Worm (Caenorhabditis elegans) whole organism, young adult: Measurements from ENCODE around the gene sago-1.

Experiments
- B0019.2 ChIP-seq: fragments of 200-800 bp; sonication (Bioruptor generic); conservative IDR thresholded peaks from 2 replicates; pipeline ENCODE4 v1.3.6; 2022; ENCODE audit warnings: missing genetic modification reagents, missing genetic modification characterization, missing compliant biosample characterization
- C06A6.2 ChIP-seq: fragments of 200-800 bp; sonication (Bioruptor generic); conservative IDR thresholded peaks from 2 replicates; pipeline ENCODE4 v1.3.6; 2022; ENCODE audit warnings: missing genetic modification characterization, missing compliant biosample characterization
- D2030.7 ChIP-seq: fragments of 200-800 bp; sonication (Bioruptor generic); IDR thresholded peaks from 2 replicates; pipeline ENCODE4 v1.3.6; 2022; ENCODE audit warnings: missing genetic modification reagents, missing genetic modification characterization, missing compliant biosample characterization
- F33H1.4 ChIP-seq: fragments of 200-800 bp; sonication (Bioruptor generic); IDR thresholded peaks from 2 replicates; pipeline ENCODE4 v1.3.6; 2022; ENCODE audit warnings: missing genetic modification reagents, missing genetic modification characterization, missing compliant biosample characterization
- F49E8.2 ChIP-seq: sonication (generic microtip); optimal IDR thresholded peaks from 3 replicates; lab custom pipeline; 2017; ENCODE audit warnings: missing genetic modification characterization, mild to moderate bottlenecking, missing compliant biosample characterization, antibody characterized with exemption, moderate library complexity; ENCODE audit not compliant: insufficient read depth
- F57A8.1 ChIP-seq: fragments of 200-800 bp; sonication (Bioruptor generic); optimal IDR thresholded peaks from 2 replicates; lab custom pipeline; 2018; ENCODE audit warnings: mild to moderate bottlenecking, missing genetic modification characterization, moderate library complexity, missing compliant biosample characterization
- K11D2.4 ChIP-seq: fragments of 200-800 bp; sonication (Bioruptor generic); IDR thresholded peaks from 2 replicates; pipeline ENCODE4 v1.3.6; 2022; ENCODE audit warnings: missing genetic modification reagents, missing genetic modification characterization, missing compliant biosample characterization
- Y53F4B.3 ChIP-seq: fragments of 200-800 bp; sonication (Bioruptor generic); IDR thresholded peaks from 2 replicates; pipeline ENCODE4 v1.3.6; 2022; ENCODE audit warnings: missing genetic modification reagents, missing genetic modification characterization, missing compliant biosample characterization
- Y67H2A.10 ChIP-seq: fragments of 200-800 bp; sonication (Bioruptor generic); conservative IDR thresholded peaks from 2 replicates; pipeline ENCODE4 v1.3.6; 2022; ENCODE audit warnings: missing genetic modification reagents, missing genetic modification characterization, missing compliant biosample characterization
- Y95B8A.8 ChIP-seq: fragments of 200-800 bp; sonication (Bioruptor generic); IDR thresholded peaks from 2 replicates; pipeline ENCODE4 v1.3.6; 2022; ENCODE audit warnings: missing genetic modification reagents, missing genetic modification characterization, missing compliant biosample characterization
- ZK185.1 ChIP-seq: sonication (generic microtip); optimal IDR thresholded peaks from 2 replicates; lab custom pipeline; 2016; ENCODE audit warnings: mild to moderate bottlenecking, missing genetic modification characterization, missing compliant biosample characterization; ENCODE audit not compliant: poor library complexity, severe bottlenecking
- ama-1 ChIP-seq, 3 experiments: fragments of 150-350 bp in 1 of 3; sonication (generic microtip) in 2 of 3; optimal IDR thresholded peaks; 2 replicates each; lab custom pipeline; 2014 to 2018; ENCODE audit warnings: missing biosample characterization in 2 of 3, missing genetic modification characterization in 2 of 3, missing genetic modification reagents in 2 of 3
- atf-7 ChIP-seq: sonication (generic microtip); optimal IDR thresholded peaks from 2 replicates; lab custom pipeline; 2017; ENCODE audit warnings: mild to moderate bottlenecking, missing genetic modification characterization, missing compliant biosample characterization
- attf-5 ChIP-seq: fragments of 200-800 bp; sonication (Bioruptor generic); optimal IDR thresholded peaks from 2 replicates; lab custom pipeline; 2018; ENCODE audit warnings: mild to moderate bottlenecking, missing genetic modification characterization, missing compliant biosample characterization
- cebp-1 ChIP-seq, 2 experiments: fragments of 200-800 bp in 1 of 2; sonication (Bioruptor generic) in 1 of 2; sonication (generic microtip) in 1 of 2; IDR thresholded peaks in 1 of 2; optimal IDR thresholded peaks in 1 of 2; 2 replicates each; pipeline versions ENCODE4 v1.3.6 to Lab custom; 2017 to 2022; ENCODE audit warnings: missing compliant biosample characterization in 2 of 2, missing genetic modification characterization in 2 of 2, mild to moderate bottlenecking in 1 of 2, missing genetic modification reagents in 1 of 2, moderate library complexity in 1 of 2
- ceh-91 ChIP-seq: fragments of 200-800 bp; sonication (Bioruptor generic); IDR thresholded peaks from 2 replicates; pipeline ENCODE4 v1.3.6; 2022; ENCODE audit warnings: missing genetic modification reagents, missing genetic modification characterization, missing compliant biosample characterization
- chd-7 ChIP-seq: sonication (generic microtip); optimal IDR thresholded peaks from 2 replicates; lab custom pipeline; 2016; ENCODE audit warnings: mild to moderate bottlenecking, missing genetic modification characterization, moderate library complexity, missing compliant biosample characterization
- die-1 ChIP-seq: sonication (generic microtip); optimal IDR thresholded peaks from 2 replicates; lab custom pipeline; 2016; ENCODE audit warnings: missing genotype, mild to moderate bottlenecking, missing genetic modification characterization, missing compliant biosample characterization
- egl-44 ChIP-seq: fragments of 200-800 bp; sonication (Bioruptor generic); IDR thresholded peaks from 2 replicates; pipeline ENCODE4 v1.3.6; 2022; ENCODE audit warnings: missing genetic modification reagents, missing genetic modification characterization, missing compliant biosample characterization
- hlh-12 ChIP-seq: sonication (generic microtip); optimal IDR thresholded peaks from 2 replicates; lab custom pipeline; 2016; ENCODE audit warnings: missing genetic modification characterization, missing compliant biosample characterization
- lag-1 ChIP-seq: fragments of 200-800 bp; sonication (Bioruptor generic); IDR thresholded peaks from 2 replicates; pipeline ENCODE4 v1.3.6; 2022; ENCODE audit warnings: missing genetic modification reagents, missing genetic modification characterization, missing compliant biosample characterization
- lsl-1 ChIP-seq: fragments of 200-800 bp; sonication (Bioruptor generic); optimal IDR thresholded peaks from 2 replicates; lab custom pipeline; 2018; ENCODE audit warnings: mild to moderate bottlenecking, missing genetic modification characterization, moderate library complexity, missing compliant biosample characterization
- madf-6 ChIP-seq: fragments of 200-800 bp; sonication (Bioruptor generic); IDR thresholded peaks from 2 replicates; pipeline ENCODE4 v1.3.6; 2022; ENCODE audit warnings: missing genetic modification reagents, missing genetic modification characterization, missing compliant biosample characterization
- madf-8 ChIP-seq: fragments of 200-800 bp; sonication (Bioruptor generic); conservative IDR thresholded peaks from 2 replicates; pipeline ENCODE4 v1.3.6; 2022; ENCODE audit warnings: missing genetic modification reagents, missing genetic modification characterization, missing compliant biosample characterization
- mel-28 ChIP-seq: sonication (generic microtip); optimal IDR thresholded peaks from 2 replicates; lab custom pipeline; 2016; ENCODE audit warnings: borderline replicate concordance, mild to moderate bottlenecking, missing genetic modification characterization, missing compliant biosample characterization
- nhr-120 ChIP-seq: fragments of 200-800 bp; sonication (Bioruptor generic); IDR thresholded peaks from 2 replicates; pipeline ENCODE4 v1.3.6; 2022; ENCODE audit warnings: missing genetic modification characterization, missing compliant biosample characterization
- nhr-27 ChIP-seq: fragments of 200-800 bp; sonication (Bioruptor generic); optimal IDR thresholded peaks from 2 replicates; lab custom pipeline; 2018; ENCODE audit warnings: mild to moderate bottlenecking, missing genetic modification characterization, moderate library complexity, missing compliant biosample characterization
- nhr-80 ChIP-seq: sonication (generic microtip); optimal IDR thresholded peaks from 2 replicates; lab custom pipeline; 2016; ENCODE audit warnings: missing genetic modification characterization, missing compliant biosample characterization
- pha-4 ChIP-seq: fragments of 150-350 bp; sonication (generic microtip); optimal IDR thresholded peaks from 2 replicates; lab custom pipeline; 2014; ENCODE audit warnings: missing biosample characterization, missing genetic modification reagents, missing genetic modification characterization
- snpc-1.3 ChIP-seq: sonication (generic microtip); optimal IDR thresholded peaks from 2 replicates; lab custom pipeline; 2017; ENCODE audit warnings: missing genetic modification characterization, mild to moderate bottlenecking, missing compliant biosample characterization, antibody characterized with exemption, moderate library complexity, missing genotype, missing genetic modification reagents; ENCODE audit not compliant: insufficient read depth
- sptf-2 ChIP-seq: fragments of 200-800 bp; sonication (Bioruptor generic); optimal IDR thresholded peaks from 2 replicates; lab custom pipeline; 2018; ENCODE audit warnings: mild to moderate bottlenecking, missing genetic modification characterization, missing compliant biosample characterization
- tbx-9 ChIP-seq: sonication (generic microtip); optimal IDR thresholded peaks from 2 replicates; lab custom pipeline; 2016; ENCODE audit warnings: borderline replicate concordance, missing genetic modification characterization, inconsistent platforms, missing compliant biosample characterization
- unc-130 ChIP-seq: sonication (generic microtip); optimal IDR thresholded peaks from 2 replicates; lab custom pipeline; 2016; ENCODE audit warnings: missing genetic modification reagents, missing genetic modification characterization, missing compliant biosample characterization
- unc-62 ChIP-seq: fragments of 150-350 bp; optimal IDR thresholded peaks from 2 replicates; lab custom pipeline; 2014; ENCODE audit warnings: missing biosample characterization, missing genetic modification reagents, missing genetic modification characterization
- xnd-1 ChIP-seq: sonication (generic microtip); optimal IDR thresholded peaks from 2 replicates; lab custom pipeline; 2016; ENCODE audit warnings: missing genotype, missing genetic modification reagents, missing genetic modification characterization, missing compliant biosample characterization
- zim-3 ChIP-seq: sonication (generic microtip); optimal IDR thresholded peaks from 2 replicates; lab custom pipeline; 2017; ENCODE audit warnings: mild to moderate bottlenecking, missing genetic modification characterization, moderate library complexity, missing compliant biosample characterization
- ztf-25 ChIP-seq: fragments of 200-800 bp; sonication (Bioruptor generic); IDR thresholded peaks from 2 replicates; pipeline ENCODE4 v1.3.6; 2022; ENCODE audit warnings: missing genetic modification reagents, missing genetic modification characterization, missing compliant biosample characterization
- ztf-26 ChIP-seq: sonication (generic microtip); optimal IDR thresholded peaks from 2 replicates; lab custom pipeline; 2017; ENCODE audit warnings: missing genetic modification characterization, missing compliant biosample characterization
- ztf-28 ChIP-seq: fragments of 200-800 bp; sonication (Bioruptor generic); IDR thresholded peaks from 2 replicates; pipeline ENCODE4 v1.3.6; 2022; ENCODE audit warnings: missing genetic modification reagents, missing genetic modification characterization, missing compliant biosample characterization
- ztf-3 ChIP-seq: fragments of 200-800 bp; sonication (Bioruptor generic); optimal IDR thresholded peaks from 2 replicates; lab custom pipeline; 2018; ENCODE audit warnings: mild to moderate bottlenecking, missing genetic modification characterization, missing compliant biosample characterization

The sago-1 gene

DNA sequence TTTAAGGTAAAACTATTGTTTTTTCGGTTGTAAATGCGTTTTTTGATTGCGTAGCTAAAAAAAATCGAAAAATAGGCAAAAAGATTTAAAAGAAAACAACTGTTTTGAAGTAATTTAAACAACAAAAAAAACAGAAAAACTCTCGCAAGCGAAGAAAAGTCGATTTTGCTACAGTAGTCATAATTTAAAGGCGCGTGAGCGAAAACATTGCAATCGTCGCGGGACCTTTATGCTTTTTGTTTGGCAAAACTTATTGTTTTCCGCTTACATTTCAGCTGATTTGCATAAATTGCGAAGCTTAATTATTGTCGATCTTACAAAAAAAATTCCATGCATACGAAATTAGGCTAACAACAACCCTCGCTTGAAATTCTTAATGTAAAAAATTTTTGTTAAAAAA lies 35.6 kb upstream of the sago-1 start:
- TF ChIP-seq madf-8 (GFP tag; lab: Robert Waterston, UW) (peak; percentile 85), nhr-27 (tag; lab: Kevin White, UChicago) (no peak), ceh-91 (GFP tag; lab: Robert Waterston, UW) (0 out of 2 replicates have a peak, but pooled peaks have one; percentile 31), tbx-9 (no peak), hlh-12 (tag; lab: Kevin White, UChicago) (no peak), unc-130 (GFP tag; lab: Kevin White, UChicago) (no peak), unc-62 (GFP tag; lab: Kevin White, UChicago) (no peak), ZK185.1 (tag; lab: Kevin White, UChicago) (no peak), pha-4 (no peak), zim-3 (tag; lab: Kevin White, UChicago) (no peak), mel-28 (tag; lab: Kevin White, UChicago) (no peak), K11D2.4 (no peak), F49E8.2 (peak; percentile 26), D2030.7 (GFP tag; lab: Robert Waterston, UW) (peak; percentile 44; the same call in 1 of the 2 replicates), F57A8.1 (no peak), xnd-1 (tag; lab: Kevin White, UChicago) (peak; percentile 89), sptf-2 (GFP tag; lab: Kevin White, UChicago) (no peak), ama-1 (optimal IDR thresholded peaks at IDR 0.05; lab: Kevin White, UChicago) (no peak), ama-1 (GFP tag; optimal IDR thresholded peaks at IDR 0.05; lab: Kevin White, UChicago) (no peak), lsl-1 (GFP tag; lab: Kevin White, UChicago) (peak; percentile 91), nhr-120 (GFP tag; lab: Robert Waterston, UW) (no peak), F33H1.4 (GFP tag; lab: Robert Waterston, UW) (peak; percentile 87), egl-44 (GFP tag; lab: Robert Waterston, UW) (no peak), lag-1 (GFP tag; lab: Robert Waterston, UW) (no peak), Y67H2A.10 (GFP tag; lab: Robert Waterston, UW) (no peak), ztf-28 (no peak), madf-6 (GFP tag; lab: Robert Waterston, UW) (peak; percentile 91), ztf-25 (GFP tag; lab: Robert Waterston, UW) (no peak), snpc-1.3 (tag; lab: Kevin White, UChicago) (no peak), ztf-26 (no peak), C06A6.2 (GFP tag; lab: Robert Waterston, UW) (no peak)

DNA sequence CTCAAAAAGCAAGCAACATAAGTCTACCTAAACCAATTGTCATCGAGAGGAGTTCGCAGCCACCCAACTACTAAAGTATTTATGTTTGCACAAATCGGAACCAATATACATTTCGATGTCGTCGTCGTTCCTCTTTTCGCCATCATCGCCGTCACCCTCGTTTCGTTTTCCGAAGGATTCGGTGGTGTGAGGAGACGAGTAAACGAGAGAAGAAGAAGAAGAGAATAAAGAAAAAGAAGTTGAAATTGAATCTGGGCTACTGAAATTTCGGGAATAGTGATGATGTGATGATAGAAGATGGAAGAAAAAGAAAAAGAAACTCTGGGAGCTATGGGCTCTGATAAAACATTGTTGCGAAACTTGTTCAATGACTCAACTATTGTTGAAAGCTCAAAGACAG lies 35.0 kb upstream of the sago-1 start:
- TF ChIP-seq K11D2.4 (no peak), cebp-1 (GFP tag; IDR thresholded peaks at IDR 0.05; lab: Robert Waterston, UW) (no peak), cebp-1 (tag; optimal IDR thresholded peaks at IDR 0.05; lab: Kevin White, UChicago) (peak; percentile 41), chd-7 (no peak), atf-7 (tag; lab: Kevin White, UChicago) (no peak)
- TF ChIP-seq, all 124 proteins: peak for 1

DNA sequence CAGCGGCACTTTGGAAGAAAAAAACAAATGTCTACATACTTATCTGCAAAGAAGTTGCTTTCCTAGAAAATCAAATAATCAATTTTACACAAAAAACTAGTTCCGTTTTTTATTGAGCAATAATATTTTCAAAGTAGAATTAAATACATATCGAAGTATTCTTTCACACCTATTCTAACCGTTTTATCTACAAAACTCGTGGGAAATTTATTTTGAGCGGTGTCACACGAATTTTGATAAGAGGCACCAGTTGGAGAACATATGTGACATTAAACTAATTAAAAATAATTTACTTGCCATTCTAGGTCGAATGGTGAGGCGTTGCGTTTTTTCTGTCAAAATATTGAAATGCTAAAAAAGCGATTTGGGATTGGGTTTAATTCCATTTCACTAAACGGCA lies 34.6 kb upstream of the sago-1 start:
- no peak for TF ChIP-seq attf-5 (GFP tag; lab: Kevin White, UChicago)
- TF ChIP-seq B0019.2 (GFP tag; lab: Robert Waterston, UW), result no peak
- no peak for TF ChIP-seq Y53F4B.3 (GFP tag; lab: Robert Waterston, UW)
- TF ChIP-seq ztf-3, result no peak
- TF ChIP-seq Y95B8A.8, result no peak
- TF ChIP-seq nhr-80, result peak; percentile 20
- no peak for TF ChIP-seq die-1 (tag; lab: Kevin White, UChicago)
